Fruit fly (Drosophila melanogaster) whole organism, embryonic: ENCODE measurements around the gene CG14840.

Experiments used
- B-H2 ChIP-seq: fragments of 200-800 bp; sonication (Bioruptor generic); optimal IDR thresholded peaks from 2 replicates; lab custom pipeline; 2018; ENCODE audit warnings: missing biosample characterization, mild to moderate bottlenecking, missing genetic modification characterization
- CG11504 ChIP-seq: fragments of 200-800 bp; sonication (Bioruptor generic); optimal IDR thresholded peaks from 3 replicates; lab custom pipeline; 2019; ENCODE audit warnings: missing biosample characterization, mild to moderate bottlenecking, missing genetic modification characterization, moderate library complexity
- CG11695 ChIP-seq: fragments of 200-800 bp; sonication (Bioruptor generic); IDR thresholded peaks from 3 replicates; pipeline ENCODE4 v1.3.6; 2022; ENCODE audit warnings: missing biosample characterization, missing genetic modification characterization
- CG12219 ChIP-seq: fragments of 200-800 bp; sonication (Bioruptor generic); optimal IDR thresholded peaks from 3 replicates; lab custom pipeline; 2018; ENCODE audit warnings: missing biosample characterization, mild to moderate bottlenecking, missing genetic modification characterization
- CG1233 ChIP-seq: fragments of 200-800 bp; sonication (Bioruptor generic); optimal IDR thresholded peaks from 4 replicates; lab custom pipeline; 2018; ENCODE audit warnings: missing biosample characterization, mild to moderate bottlenecking, missing genetic modification characterization
- CG13424 ChIP-seq: fragments of 200-800 bp; sonication (Bioruptor generic); optimal IDR thresholded peaks from 2 replicates; lab custom pipeline; 2019; ENCODE audit warnings: missing biosample characterization, mild to moderate bottlenecking, missing genetic modification characterization, moderate library complexity
- CG13894 ChIP-seq: fragments of 200-800 bp; sonication (Bioruptor generic); optimal IDR thresholded peaks from 3 replicates; lab custom pipeline; 2018; ENCODE audit warnings: missing biosample characterization, mild to moderate bottlenecking, missing genetic modification characterization, moderate library complexity
- CG17186 ChIP-seq: fragments of 200-800 bp; sonication (Bioruptor generic); optimal IDR thresholded peaks from 3 replicates; lab custom pipeline; 2017; ENCODE audit warnings: missing biosample characterization, missing genetic modification reagents, missing genetic modification characterization
- CG1832 ChIP-seq: fragments of 200-800 bp; sonication (Bioruptor generic); optimal IDR thresholded peaks from 2 replicates; lab custom pipeline; 2017; ENCODE audit warnings: missing biosample characterization, mild to moderate bottlenecking, missing genetic modification characterization, inconsistent platforms
- CG2889 ChIP-seq: fragments of 200-800 bp; sonication (Bioruptor generic); IDR thresholded peaks from 3 replicates; pipeline ENCODE4 v1.3.6; 2022; ENCODE audit warnings: missing biosample characterization, missing genetic modification characterization
- CG3065 ChIP-seq: fragments of 200-800 bp; sonication (Bioruptor generic); optimal IDR thresholded peaks from 2 replicates; lab custom pipeline; 2016; ENCODE audit warnings: missing biosample characterization, missing genetic modification characterization
- CG31224 ChIP-seq: fragments of 200-800 bp; sonication (Bioruptor generic); IDR thresholded peaks from 2 replicates; pipeline ENCODE4 v1.3.6; 2022; ENCODE audit warnings: missing biosample characterization, missing genetic modification characterization
- CG31441 ChIP-seq: fragments of 200-800 bp; sonication (Bioruptor generic); IDR thresholded peaks from 2 replicates; pipeline ENCODE4 v1.3.6; 2022; ENCODE audit warnings: missing biosample characterization, missing genetic modification characterization
- CG33213 ChIP-seq: fragments of 200-800 bp; sonication (Bioruptor generic); optimal IDR thresholded peaks from 3 replicates; lab custom pipeline; 2016; ENCODE audit warnings: missing biosample characterization, missing genetic modification characterization
- CG34422 ChIP-seq: fragments of 200-800 bp; sonication (Bioruptor generic); IDR thresholded peaks from 3 replicates; pipeline ENCODE4 v1.3.6; 2022; ENCODE audit warnings: missing biosample characterization, missing genetic modification characterization
- CG3847 ChIP-seq: fragments of 200-800 bp; sonication (Bioruptor generic); IDR thresholded peaks from 2 replicates; pipeline ENCODE4 v1.3.6; 2022; ENCODE audit warnings: missing biosample characterization, missing genetic modification characterization
- CG6175 ChIP-seq: fragments of 200-800 bp; sonication (Bioruptor generic); IDR thresholded peaks from 3 replicates; pipeline ENCODE4 v1.3.6; 2022; ENCODE audit warnings: missing biosample characterization, missing genetic modification characterization
- CG6254 ChIP-seq: fragments of 200-800 bp; sonication (Bioruptor generic); optimal IDR thresholded peaks from 3 replicates; lab custom pipeline; 2017; ENCODE audit warnings: mild to moderate bottlenecking, missing biosample characterization, missing genetic modification reagents, missing genetic modification characterization
- CG7839 ChIP-seq: fragments of 200-800 bp; sonication (Bioruptor generic); optimal IDR thresholded peaks from 3 replicates; lab custom pipeline; 2018; ENCODE audit warnings: missing biosample characterization, mild to moderate bottlenecking, missing genetic modification characterization, moderate library complexity
- CG7928 ChIP-seq: fragments of 200-800 bp; sonication (Bioruptor generic); optimal IDR thresholded peaks from 2 replicates; lab custom pipeline; 2017; ENCODE audit warnings: missing biosample characterization, mild to moderate bottlenecking, missing genetic modification characterization
- CG7987 ChIP-seq: fragments of 200-800 bp; sonication (Bioruptor generic); optimal IDR thresholded peaks from 2 replicates; lab custom pipeline; 2018; ENCODE audit warnings: missing biosample characterization, mild to moderate bottlenecking, missing genetic modification characterization, moderate library complexity
- CG8944 ChIP-seq: fragments of 200-800 bp; sonication (Bioruptor generic); optimal IDR thresholded peaks from 3 replicates; lab custom pipeline; 2016; ENCODE audit warnings: missing biosample characterization, missing genetic modification characterization
- CTCF ChIP-seq: fragments of 200-800 bp; sonication (Bioruptor generic); optimal IDR thresholded peaks from 2 replicates; lab custom pipeline; 2017; ENCODE audit warnings: missing biosample characterization, mild to moderate bottlenecking, missing genetic modification characterization, moderate library complexity
- D ChIP-seq, 2 experiments: fragments of 200-800 bp in 1 of 2; fragments of >200 bp in 1 of 2; sonication (Bioruptor generic) in 1 of 2; optimal IDR thresholded peaks; 2 replicates in 1 of 2; 3 replicates in 1 of 2; lab custom pipeline; 2017; ENCODE audit warnings: mild to moderate bottlenecking in 1 of 2, missing biosample characterization in 1 of 2, missing genetic modification characterization in 1 of 2, missing genetic modification reagents in 1 of 2
- Dip2 ChIP-seq: fragments of 200-800 bp; sonication (Bioruptor generic); IDR thresholded peaks from 2 replicates; pipeline ENCODE4 v1.3.6; 2022; ENCODE audit warnings: missing biosample characterization, missing genetic modification characterization
- NC2β ChIP-seq: fragments of 200-800 bp; sonication (Bioruptor generic); optimal IDR thresholded peaks from 2 replicates; lab custom pipeline; 2016; ENCODE audit warnings: missing biosample characterization, missing genetic modification characterization
- Ptx1 ChIP-seq: fragments of 200-800 bp; sonication (Bioruptor generic); IDR thresholded peaks from 2 replicates; pipeline ENCODE4 v1.3.6; 2022; ENCODE audit warnings: missing biosample characterization, missing genetic modification characterization
- Ssrp ChIP-seq: fragments of 200-800 bp; sonication (Bioruptor generic); optimal IDR thresholded peaks from 2 replicates; lab custom pipeline; 2018; ENCODE audit warnings: missing biosample characterization, mild to moderate bottlenecking, missing genetic modification characterization, moderate library complexity
- Trl ChIP-seq, 3 experiments: fragments of >200 bp in 2 of 3; fragments of 200-800 bp in 1 of 3; sonication (Bioruptor generic) in 1 of 3; optimal IDR thresholded peaks; 2 replicates in 1 of 3; 3 replicates in 2 of 3; lab custom pipeline; 2016 to 2017; ENCODE audit warnings: missing biosample characterization in 1 of 3, missing genetic modification characterization in 1 of 3
- Xrp1 ChIP-seq: fragments of 200-800 bp; sonication (Bioruptor generic); IDR thresholded peaks from 2 replicates; pipeline ENCODE4 v1.3.6; 2022; ENCODE audit warnings: missing biosample characterization, missing genetic modification characterization
- ab ChIP-seq: fragments of 200-800 bp; sonication (Bioruptor generic); optimal IDR thresholded peaks from 2 replicates; lab custom pipeline; 2016; ENCODE audit warnings: missing biosample characterization, missing genetic modification characterization
- al ChIP-seq: fragments of 200-800 bp; sonication (Bioruptor generic); IDR thresholded peaks from 2 replicates; pipeline ENCODE4 v1.3.6; 2022; ENCODE audit warnings: missing biosample characterization, missing genetic modification characterization
- chif ChIP-seq, 2 experiments: fragments of 200-800 bp; sonication (Bioruptor generic); optimal IDR thresholded peaks; 3 replicates each; lab custom pipeline; 2016; ENCODE audit warnings: missing biosample characterization in 2 of 2, missing genetic modification characterization in 2 of 2
- chinmo ChIP-seq: fragments of 200-800 bp; sonication (Bioruptor generic); IDR thresholded peaks from 4 replicates; pipeline ENCODE4 v1.3.6; 2022; ENCODE audit warnings: missing biosample characterization, missing genetic modification characterization; ENCODE audit not compliant: partially characterized antibody
- corto ChIP-seq: fragments of 200-800 bp; sonication (Bioruptor generic); optimal IDR thresholded peaks from 2 replicates; lab custom pipeline; 2016; ENCODE audit warnings: missing biosample characterization, mild to moderate bottlenecking, missing genetic modification characterization, moderate library complexity
- eyg ChIP-seq: fragments of 200-800 bp; sonication (Bioruptor generic); optimal IDR thresholded peaks from 3 replicates; lab custom pipeline; 2016; ENCODE audit warnings: missing biosample characterization, missing genetic modification characterization
- fd96Cb ChIP-seq: fragments of 200-800 bp; sonication (Bioruptor generic); optimal IDR thresholded peaks from 2 replicates; lab custom pipeline; 2018; ENCODE audit warnings: missing biosample characterization, mild to moderate bottlenecking, missing genetic modification characterization, moderate library complexity
- gem ChIP-seq: fragments of 200-800 bp; sonication (Bioruptor generic); optimal IDR thresholded peaks from 2 replicates; lab custom pipeline; 2019; ENCODE audit warnings: missing biosample characterization, mild to moderate bottlenecking, missing genetic modification characterization, moderate library complexity
- hb ChIP-seq: fragments of 200-800 bp; sonication (Bioruptor generic); IDR thresholded peaks from 3 replicates; pipeline ENCODE4 v1.3.6; 2022; ENCODE audit warnings: missing biosample characterization, missing genetic modification characterization; ENCODE audit not compliant: partially characterized antibody
- knrl ChIP-seq: fragments of 200-800 bp; sonication (Bioruptor generic); IDR thresholded peaks from 3 replicates; pipeline ENCODE4 v1.3.6; 2022; ENCODE audit warnings: missing biosample characterization, missing genetic modification characterization; ENCODE audit not compliant: partially characterized antibody
- luna ChIP-seq: fragments of 200-800 bp; sonication (Bioruptor generic); optimal IDR thresholded peaks from 2 replicates; lab custom pipeline; 2016; ENCODE audit warnings: missing biosample characterization, missing genetic modification characterization
- pho ChIP-seq: fragments of 200-800 bp; sonication (Bioruptor generic); optimal IDR thresholded peaks from 2 replicates; lab custom pipeline; 2016; ENCODE audit warnings: missing biosample characterization, missing genetic modification characterization
- pros ChIP-seq: fragments of 200-800 bp; sonication (Bioruptor generic); optimal IDR thresholded peaks from 3 replicates; lab custom pipeline; 2019; ENCODE audit warnings: missing biosample characterization, mild to moderate bottlenecking, missing genetic modification characterization, moderate library complexity
- pzg ChIP-seq: fragments of 200-800 bp; sonication (Bioruptor generic); optimal IDR thresholded peaks from 3 replicates; lab custom pipeline; 2018; ENCODE audit warnings: missing biosample characterization, mild to moderate bottlenecking, missing genetic modification characterization, moderate library complexity
- schlank ChIP-seq: fragments of 200-800 bp; sonication (Bioruptor generic); optimal IDR thresholded peaks from 2 replicates; lab custom pipeline; 2018; ENCODE audit warnings: missing biosample characterization, mild to moderate bottlenecking, missing genetic modification characterization
- sqz ChIP-seq: fragments of 200-800 bp; sonication (Bioruptor generic); optimal IDR thresholded peaks from 3 replicates; lab custom pipeline; 2018; ENCODE audit warnings: missing biosample characterization, mild to moderate bottlenecking, missing genetic modification characterization
- tin ChIP-seq: fragments of 200-800 bp; sonication (Bioruptor generic); optimal IDR thresholded peaks from 3 replicates; lab custom pipeline; 2016; ENCODE audit warnings: missing biosample characterization, missing genetic modification characterization
- z ChIP-seq: fragments of 200-800 bp; sonication (Bioruptor generic); IDR thresholded peaks from 3 replicates; pipeline ENCODE4 v1.3.6; 2022; ENCODE audit warnings: missing biosample characterization, missing genetic modification characterization

The CG14840 gene

DNA sequence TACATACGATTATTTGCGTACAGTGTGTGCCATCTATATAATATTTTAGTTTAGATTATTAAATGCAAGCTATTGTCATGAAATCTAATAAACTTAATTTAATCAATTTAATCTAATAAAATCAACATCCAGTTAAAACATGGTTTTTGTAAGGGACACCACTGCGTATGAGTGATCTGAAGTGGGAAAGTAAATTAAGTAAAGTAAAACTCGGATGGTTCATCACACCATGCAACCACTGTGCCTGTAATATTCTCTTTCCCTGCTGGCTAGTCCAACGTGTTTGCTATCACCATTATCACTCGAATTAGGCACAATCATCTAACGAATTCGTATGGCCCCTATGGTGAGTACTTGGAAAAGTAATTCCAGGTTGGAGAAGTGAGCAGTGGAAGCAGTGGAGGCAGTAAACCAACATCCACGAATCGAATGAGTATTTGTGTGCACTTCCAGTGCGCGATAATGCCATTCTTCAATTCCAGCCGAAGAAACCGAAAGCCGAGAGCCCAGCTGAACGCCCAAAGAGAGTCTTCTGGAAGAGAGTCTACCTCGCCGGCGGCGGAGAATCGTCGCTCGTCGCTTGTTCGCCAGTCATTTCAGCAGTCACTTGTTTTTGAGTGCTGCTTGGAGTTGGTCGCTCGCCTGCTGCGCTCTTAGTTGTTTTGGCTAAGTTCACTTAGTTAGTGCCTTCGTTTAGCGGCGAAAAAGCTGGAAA is 27.8 kb upstream of the CG14840 start, which contains the start of gene red (continued):
- TF ChIP-seq CG8944 (GFP tag; lab: Kevin White, UChicago) (peak; percentile 35), CG6175 (GFP tag; lab: Robert Waterston, UW) (0 out of 3 replicates have a peak, but pooled peaks have one; percentile 27), sqz (GFP tag; lab: Kevin White, UChicago) (peak; percentile 47), CG7839 (peak; percentile 84), chif (GFP tag; optimal IDR thresholded peaks at IDR 0.05; lab: Kevin White, UChicago) (peak; percentile 43 to 45), CG1832 (GFP tag; lab: Kevin White, UChicago) (no peak), ab (GFP tag; lab: Kevin White, UChicago) (no peak), CG7987 (GFP tag; lab: Kevin White, UChicago) (peak; percentile 13), tin (GFP tag; lab: Kevin White, UChicago) (peak; percentile 44), Trl (optimal IDR thresholded peaks at IDR 0.05; lab: Kevin White, UChicago) (peak; percentile 70 to 87), Trl (GFP tag; optimal IDR thresholded peaks at IDR 0.05; lab: Kevin White, UChicago) (no peak), CG13424 (tag; lab: Kevin White, UChicago) (peak; percentile 81), Ptx1 (GFP tag; lab: Robert Waterston, UW) (peak; percentile 83), CG3847 (GFP tag; lab: Robert Waterston, UW) (peak; percentile 62), gem (tag; lab: Kevin White, UChicago) (peak; percentile 85), D (optimal IDR thresholded peaks at IDR 0.05; lab: Kevin White, UChicago) (no peak), D (GFP tag; optimal IDR thresholded peaks at IDR 0.05; lab: Kevin White, UChicago) (peak; percentile 63), CG31441 (GFP tag; lab: Robert Waterston, UW) (peak; percentile 76), CG2889 (0 out of 3 replicates have a peak, but pooled peaks have one; percentile 32), schlank (tag; lab: Kevin White, UChicago) (peak; percentile 36), Dip2 (GFP tag; lab: Robert Waterston, UW) (no peak), CG6254 (GFP tag; lab: Kevin White, UChicago) (peak; percentile 45), Xrp1 (GFP tag; lab: Robert Waterston, UW) (peak; percentile 74), pros (GFP tag; lab: Kevin White, UChicago) (peak; percentile 43), fd96Cb (tag; lab: Kevin White, UChicago) (peak; percentile 63), hb (GFP tag; lab: Robert Waterston, UW) (no peak), CTCF (peak; percentile 28), al (peak; percentile 49), corto (no peak), B-H2 (GFP tag; lab: Kevin White, UChicago) (peak; percentile 16), CG33213 (GFP tag; lab: Kevin White, UChicago) (no peak), CG31224 (GFP tag; lab: Robert Waterston, UW) (peak; percentile 63), CG11504 (tag; lab: Kevin White, UChicago) (peak; percentile 84), CG17186 (no peak), pho (GFP tag; lab: Kevin White, UChicago) (peak; percentile 7), CG12219 (GFP tag; lab: Kevin White, UChicago) (peak; percentile 58), Ssrp (tag; lab: Kevin White, UChicago) (peak; percentile 62), chinmo (GFP tag; lab: Robert Waterston, UW) (peak; percentile 90), knrl (GFP tag; lab: Robert Waterston, UW) (no peak), CG34422 (GFP tag; lab: Robert Waterston, UW) (peak; percentile 7; the same call in 1 of the 3 replicates), z (GFP tag; lab: Robert Waterston, UW) (peak; percentile 58; the same call in 2 of the 3 replicates), CG11695 (GFP tag; lab: Robert Waterston, UW) (peak; percentile 83), CG13894 (tag; lab: Kevin White, UChicago) (peak; percentile 57), CG1233 (GFP tag; lab: Kevin White, UChicago) (peak; percentile 66), NC2β (GFP tag; lab: Kevin White, UChicago) (no peak), CG7928 (GFP tag; lab: Kevin White, UChicago) (peak; percentile 29), pzg (peak; percentile 5), luna (GFP tag; lab: Kevin White, UChicago) (no peak), eyg (GFP tag; lab: Kevin White, UChicago) (no peak), CG3065 (GFP tag; lab: Kevin White, UChicago) (no peak)
